Fruit fly (Drosophila melanogaster) whole organism, wandering third instar larva: ENCODE data around the gene CG43731.

Experiments used
- Abd-B ChIP-seq: fragments of >200 bp; optimal IDR thresholded peaks from 2 replicates; lab custom pipeline; 2017; ENCODE audit warnings: missing biosample characterization, missing genetic modification characterization
- CG32264 ChIP-seq: fragments of 200-800 bp; sonication (Bioruptor generic); optimal IDR thresholded peaks from 2 replicates; lab custom pipeline; 2016; ENCODE audit warnings: missing biosample characterization, missing genetic modification characterization
- CG9705 ChIP-seq: fragments of 200-800 bp; sonication (Bioruptor generic); optimal IDR thresholded peaks from 2 replicates; lab custom pipeline; 2018; ENCODE audit warnings: missing biosample characterization, mild to moderate bottlenecking, missing genetic modification characterization
- CrebA ChIP-seq: fragments of 200-800 bp; sonication (Bioruptor generic); optimal IDR thresholded peaks from 2 replicates; lab custom pipeline; 2016; ENCODE audit warnings: missing biosample characterization, mild to moderate bottlenecking, missing genetic modification characterization, borderline replicate concordance
- Dfd ChIP-seq: fragments of >200 bp; optimal IDR thresholded peaks from 2 replicates; lab custom pipeline; 2017; ENCODE audit warnings: missing biosample characterization, missing genetic modification characterization
- Dif ChIP-seq: fragments of 200-275, 200-300 bp; sonication (Bioruptor generic); optimal IDR thresholded peaks from 2 replicates; lab custom pipeline; 2018; ENCODE audit warnings: missing biosample characterization, missing genetic modification characterization; ENCODE audit not compliant: partially characterized antibody
- HLH106 ChIP-seq: fragments of 200-800 bp; optimal IDR thresholded peaks from 3 replicates; lab custom pipeline; 2019; ENCODE audit warnings: missing biosample characterization, mild to moderate bottlenecking, missing genetic modification characterization, moderate library complexity
- Hnf4 ChIP-seq: fragments of 200-800 bp; sonication (Bioruptor generic); optimal IDR thresholded peaks from 2 replicates; lab custom pipeline; 2016; ENCODE audit warnings: missing biosample characterization, mild to moderate bottlenecking, missing genetic modification characterization
- Hr83 ChIP-seq: fragments of 200-300 bp; sonication (Bioruptor generic); optimal IDR thresholded peaks from 2 replicates; lab custom pipeline; 2016; ENCODE audit warnings: missing biosample characterization, mild to moderate bottlenecking, missing genetic modification characterization, moderate library complexity; ENCODE audit not compliant: poor library complexity, severe bottlenecking
- Jra ChIP-seq: sonication (Bioruptor generic); optimal IDR thresholded peaks from 2 replicates; lab custom pipeline; 2016; ENCODE audit warnings: missing biosample characterization, missing genetic modification characterization
- Mio ChIP-seq: sonication (Bioruptor generic); optimal IDR thresholded peaks from 2 replicates; lab custom pipeline; 2016; ENCODE audit warnings: missing biosample characterization, missing genetic modification characterization
- Myc ChIP-seq: fragments of >200 bp; optimal IDR thresholded peaks from 2 replicates; lab custom pipeline; 2017
- N ChIP-seq: fragments of >200 bp; optimal IDR thresholded peaks from 2 replicates; lab custom pipeline; 2018; ENCODE audit warnings: missing biosample characterization, missing external identifiers, missing genetic modification characterization
- OdsH ChIP-seq: fragments of 200-800 bp; sonication (Bioruptor generic); optimal IDR thresholded peaks from 2 replicates; lab custom pipeline; 2016; ENCODE audit warnings: missing biosample characterization, mild to moderate bottlenecking, missing genetic modification characterization
- Rel ChIP-seq, 2 experiments: fragments of 200-800 bp; sonication (Bioruptor generic) in 1 of 2; optimal IDR thresholded peaks; 2 replicates in 1 of 2; 3 replicates in 1 of 2; lab custom pipeline; 2016 to 2019; ENCODE audit warnings: mild to moderate bottlenecking in 2 of 2, missing biosample characterization in 2 of 2, missing genetic modification characterization in 2 of 2, moderate library complexity in 1 of 2
- Sp1 ChIP-seq: fragments of 200-800 bp; sonication (Bioruptor generic); optimal IDR thresholded peaks from 3 replicates; lab custom pipeline; 2019; ENCODE audit warnings: missing biosample characterization, mild to moderate bottlenecking, missing genetic modification characterization, moderate library complexity
- Vsx2 ChIP-seq: fragments of 200-300, 225-300 bp; sonication (Bioruptor generic); optimal IDR thresholded peaks from 2 replicates; lab custom pipeline; 2018; ENCODE audit warnings: missing biosample characterization, missing genetic modification characterization; ENCODE audit not compliant: partially characterized antibody
- br ChIP-seq: fragments of 200-800 bp; sonication (Bioruptor generic); optimal IDR thresholded peaks from 2 replicates; lab custom pipeline; 2016; ENCODE audit warnings: missing biosample characterization, missing genetic modification characterization
- brk ChIP-seq: fragments of 200-800 bp; sonication (Bioruptor generic); optimal IDR thresholded peaks from 2 replicates; lab custom pipeline; 2016; ENCODE audit warnings: missing biosample characterization, mild to moderate bottlenecking, missing genetic modification characterization
- dl ChIP-seq, 2 experiments: fragments of 175-275, 200-275 bp in 1 of 2; fragments of 200-275 bp in 1 of 2; sonication (Bioruptor generic); optimal IDR thresholded peaks; lab custom pipeline; 2018; ENCODE audit warnings: mild to moderate bottlenecking in 2 of 2, missing biosample characterization in 2 of 2, missing genetic modification characterization in 2 of 2, moderate library complexity in 2 of 2; ENCODE audit not compliant: partially characterized antibody in 2 of 2, insufficient read depth in 1 of 2
- dmrt93B ChIP-seq: fragments of 200-800 bp; sonication (Bioruptor generic); optimal IDR thresholded peaks from 2 replicates; lab custom pipeline; 2018; ENCODE audit warnings: missing biosample characterization, mild to moderate bottlenecking, missing genetic modification characterization
- dsf ChIP-seq: sonication (Bioruptor generic); optimal IDR thresholded peaks from 2 replicates; lab custom pipeline; 2016; ENCODE audit warnings: missing biosample characterization, missing genetic modification characterization, borderline replicate concordance
- ey ChIP-seq: fragments of 200-800 bp; sonication (Bioruptor generic); optimal IDR thresholded peaks from 2 replicates; lab custom pipeline; 2016; ENCODE audit warnings: missing biosample characterization, missing genetic modification characterization
- foxo ChIP-seq, 2 experiments: fragments of 200-800 bp; sonication (Bioruptor generic); optimal IDR thresholded peaks; 2 replicates in 1 of 2; 3 replicates in 1 of 2; lab custom pipeline; 2016 to 2017; ENCODE audit warnings: missing biosample characterization in 2 of 2, missing genetic modification characterization in 2 of 2
- fru ChIP-seq: fragments of 200-800 bp; sonication (Bioruptor generic); optimal IDR thresholded peaks from 3 replicates; lab custom pipeline; 2016; ENCODE audit warnings: missing biosample characterization, mild to moderate bottlenecking, missing genetic modification characterization
- h ChIP-seq: fragments of 200-800 bp; sonication (Bioruptor generic); optimal IDR thresholded peaks from 3 replicates; lab custom pipeline; 2016; ENCODE audit warnings: missing biosample characterization, mild to moderate bottlenecking, missing genetic modification characterization
- jim ChIP-seq: fragments of 175-275, 200-325 bp; sonication (Bioruptor generic); optimal IDR thresholded peaks from 2 replicates; lab custom pipeline; 2016; ENCODE audit warnings: missing biosample characterization, mild to moderate bottlenecking, missing genetic modification characterization
- lola ChIP-seq: fragments of >200 bp; optimal IDR thresholded peaks from 2 replicates; lab custom pipeline; 2017; ENCODE audit warnings: missing biosample characterization, missing genetic modification characterization
- pan ChIP-seq: fragments of >200 bp; optimal IDR thresholded peaks from 2 replicates; lab custom pipeline; 2017
- psq ChIP-seq: fragments of 200-800 bp; sonication (Bioruptor generic); optimal IDR thresholded peaks from 3 replicates; lab custom pipeline; 2017; ENCODE audit warnings: missing biosample characterization, mild to moderate bottlenecking, missing genetic modification characterization, moderate library complexity
- rgr ChIP-seq: fragments of 200-800 bp; sonication (Bioruptor generic); optimal IDR thresholded peaks from 3 replicates; lab custom pipeline; 2016; ENCODE audit warnings: missing biosample characterization, mild to moderate bottlenecking, missing genetic modification characterization
- sage ChIP-seq: fragments of 200-800 bp; sonication (Bioruptor generic); optimal IDR thresholded peaks from 2 replicates; lab custom pipeline; 2016; ENCODE audit warnings: missing biosample characterization, mild to moderate bottlenecking, missing genetic modification characterization
- sv ChIP-seq: fragments of 200-800 bp; sonication (Bioruptor generic); optimal IDR thresholded peaks from 3 replicates; lab custom pipeline; 2016; ENCODE audit warnings: missing biosample characterization, missing genetic modification characterization
- tai ChIP-seq: sonication (Bioruptor generic); optimal IDR thresholded peaks from 2 replicates; lab custom pipeline; 2016; ENCODE audit warnings: missing biosample characterization, missing genetic modification characterization
- usp ChIP-seq: fragments of >200 bp; optimal IDR thresholded peaks from 2 replicates; lab custom pipeline; 2017; ENCODE audit warnings: missing biosample characterization, missing genetic modification characterization
- woc ChIP-seq: sonication (Bioruptor generic); optimal IDR thresholded peaks from 2 replicates; lab custom pipeline; 2016; ENCODE audit warnings: missing biosample characterization, mild to moderate bottlenecking, missing genetic modification characterization

Gene CG43731

dm6 chr2L:19137494-19138360 is 35.9 kb downstream of the CG43731 start:
- no peak for TF ChIP-seq jim (GFP tag; lab: Kevin White, UChicago)
- no peak for TF ChIP-seq Abd-B
- TF ChIP-seq CG32264 (GFP tag; lab: Kevin White, UChicago): no peak
- TF ChIP-seq Dfd: peak; percentile 83
- no peak for TF ChIP-seq dmrt93B (GFP tag; lab: Kevin White, UChicago)
- no peak for TF ChIP-seq CrebA (GFP tag; lab: Kevin White, UChicago)
- no peak for TF ChIP-seq rgr (GFP tag; lab: Kevin White, UChicago)
- TF ChIP-seq Mio (GFP tag; lab: Kevin White, UChicago): no peak
- TF ChIP-seq pan (lab: Kevin White, UChicago): no peak

dm6 chr2L:19138361-19139041 is 36.7 kb downstream of the CG43731 start:
- TF ChIP-seq Dfd (peak; percentile 69), h (GFP tag; lab: Kevin White, UChicago) (no peak), HLH106 (no peak), Rel (GFP tag; optimal IDR thresholded peaks at IDR 0.05; lab: Kevin White, UChicago) (no peak), Rel (tag; optimal IDR thresholded peaks at IDR 0.05; lab: Kevin White, UChicago) (peak; percentile 13)

dm6 chr2L:19139751-19140150 is 37.9 kb downstream of the CG43731 start:
- TF ChIP-seq Dif (GFP tag; lab: Kevin White, UChicago): no peak
- TF ChIP-seq OdsH (GFP tag; lab: Kevin White, UChicago): no peak
- TF ChIP-seq fru (GFP tag; lab: Kevin White, UChicago): no peak

dm6 chr2L:19140257-19140983 is 38.6 kb downstream of the CG43731 start:
- TF ChIP-seq Abd-B: no peak
- no peak for TF ChIP-seq sv
- no peak for TF ChIP-seq lola
- TF ChIP-seq CG9705: no peak
- TF ChIP-seq Hr83 (GFP tag; lab: Kevin White, UChicago): no peak
- no peak for TF ChIP-seq Dif (GFP tag; lab: Kevin White, UChicago)
- peak; percentile 15 for TF ChIP-seq dmrt93B (GFP tag; lab: Kevin White, UChicago)
- TF ChIP-seq psq: no peak
- no peak for TF ChIP-seq OdsH (GFP tag; lab: Kevin White, UChicago)
- TF ChIP-seq usp (GFP tag; lab: Kevin White, UChicago): no peak
- TF ChIP-seq dsf (GFP tag; lab: Kevin White, UChicago): no peak
- no peak for TF ChIP-seq Mio (GFP tag; lab: Kevin White, UChicago)
- TF ChIP-seq rgr (GFP tag; lab: Kevin White, UChicago): no peak
- TF ChIP-seq brk: no peak
- TF ChIP-seq Myc (lab: Kevin White, UChicago): no peak
- no peak for TF ChIP-seq Rel (GFP tag; optimal IDR thresholded peaks at IDR 0.05; lab: Kevin White, UChicago)
- TF ChIP-seq Rel (tag; optimal IDR thresholded peaks at IDR 0.05; lab: Kevin White, UChicago): peak; percentile 23
- no peak for TF ChIP-seq woc (GFP tag; lab: Kevin White, UChicago)
- TF ChIP-seq HLH106: peak; percentile 55
- peak; percentile 66 for TF ChIP-seq Sp1 (GFP tag; lab: Kevin White, UChicago)
- TF ChIP-seq tai: no peak
- TF ChIP-seq br: no peak
- no peak for TF ChIP-seq h (GFP tag; lab: Kevin White, UChicago)
- TF ChIP-seq CrebA (GFP tag; lab: Kevin White, UChicago): no peak
- TF ChIP-seq dl (GFP tag; optimal IDR thresholded peaks at IDR 0.05; lab: Kevin White, UChicago; ENCODE audit: insufficient read depth in 1 of 2, partially characterized antibody in 2 of 2): no peak
- no peak for TF ChIP-seq sage (GFP tag; lab: Kevin White, UChicago)
- TF ChIP-seq fru (GFP tag; lab: Kevin White, UChicago): peak; percentile 76
- peak in 1 of 2 experiments; percentile 76 for TF ChIP-seq foxo (GFP tag; optimal IDR thresholded peaks at IDR 0.05; lab: Kevin White, UChicago)
- TF ChIP-seq Vsx2 (GFP tag; lab: Kevin White, UChicago): no peak
- TF ChIP-seq CG32264 (GFP tag; lab: Kevin White, UChicago): no peak
- no peak for TF ChIP-seq pan (lab: Kevin White, UChicago)
- no peak for TF ChIP-seq jim (GFP tag; lab: Kevin White, UChicago)
- TF ChIP-seq Hnf4 (GFP tag; lab: Kevin White, UChicago): no peak
- no peak for TF ChIP-seq ey
- no peak for TF ChIP-seq N (GFP tag; lab: Kevin White, UChicago)
- no peak for TF ChIP-seq Jra (GFP tag; lab: Kevin White, UChicago)
